Worm (Caenorhabditis elegans) whole organism, L4/young adult: ENCODE measurements around the gene C55B6.1.

Source experiments
- W03F9.2 ChIP-seq: fragments of 150-350 bp; optimal IDR thresholded peaks from 2 replicates; lab custom pipeline; 2014; ENCODE audit warnings: missing biosample characterization, missing genetic modification characterization
- dao-5 ChIP-seq: sonication (generic microtip); optimal IDR thresholded peaks from 2 replicates; lab custom pipeline; 2016; ENCODE audit warnings: missing genotype, missing genetic modification characterization, moderate library complexity, missing compliant biosample characterization
- him-1 ChIP-seq: sonication (generic microtip); optimal IDR thresholded peaks from 2 replicates; lab custom pipeline; 2016; ENCODE audit warnings: missing genotype, missing genetic modification reagents, missing genetic modification characterization, missing compliant biosample characterization

ce11 chrX:7232158-7232822, 32.1 kb downstream of the C55B6.1 start:
- TF ChIP-seq him-1 (tag; lab: Kevin White, UChicago) (peak; percentile 47), dao-5 (tag; lab: Kevin White, UChicago) (no peak), W03F9.2 (no peak)
